Worm (Caenorhabditis elegans) whole organism, early embryonic: Measurements from ENCODE around the gene C56G3.2.

ENCODE experiments used
- ama-1 ChIP-seq: fragments of 150-350 bp; optimal IDR thresholded peaks from 2 replicates; lab custom pipeline; 2014
- pes-1 ChIP-seq: fragments of 200-800 bp; sonication (Bioruptor generic); IDR thresholded peaks from 2 replicates; pipeline ENCODE4 v1.3.6; 2022; ENCODE audit warnings: missing genetic modification reagents, missing genetic modification characterization, missing compliant biosample characterization
- tbx-11 ChIP-seq: fragments of 200-800 bp; sonication (Bioruptor generic); IDR thresholded peaks from 2 replicates; pipeline ENCODE4 v1.3.6; 2022; ENCODE audit warnings: missing genetic modification characterization, missing compliant biosample characterization
- tbx-37 ChIP-seq: fragments of 200-800 bp; sonication (Bioruptor generic); conservative IDR thresholded peaks from 2 replicates; pipeline ENCODE4 v1.3.6; 2022; ENCODE audit warnings: missing genetic modification reagents, missing genetic modification characterization, missing compliant biosample characterization

- TF ChIP-seq tbx-11 (GFP tag; lab: Robert Waterston, UW): no peak
- TF ChIP-seq pes-1 (GFP tag; lab: Robert Waterston, UW): no peak
- TF ChIP-seq ama-1: peak; percentile 53
- no peak for TF ChIP-seq tbx-37 (GFP tag; lab: Robert Waterston, UW)
These were observed 25.0 kb upstream of the C56G3.2 start for ce11 chrX:7340394-7340793.
